Worm (Caenorhabditis elegans): ENCODE measurements around the gene srh-113.

DNA sequence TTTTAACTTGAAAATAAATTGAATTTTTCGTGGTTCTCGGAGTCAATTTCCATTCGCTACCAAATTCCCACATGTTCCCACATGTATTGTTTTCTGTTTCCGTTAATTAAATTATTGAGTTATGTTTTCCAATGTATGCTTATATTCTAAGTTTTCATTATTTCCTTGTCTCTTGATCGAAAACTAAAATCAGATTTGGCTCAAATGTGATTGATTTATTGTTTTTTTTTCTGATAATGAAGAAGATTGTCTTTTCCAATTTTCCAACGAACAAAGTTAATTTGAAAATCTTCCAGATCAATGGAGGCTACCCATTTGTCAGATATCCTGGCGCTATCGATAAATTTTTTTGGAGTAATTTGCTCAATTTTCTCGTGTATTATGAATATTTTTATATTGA lies 39.1 kb upstream of the srh-113 start, which contains the start of gene srbc-25:
- TF ChIP-seq lsy-2 (tag; optimal IDR thresholded peaks at IDR 0.05) (no peak), nhr-237 (tag; optimal IDR thresholded peaks at IDR 0.05) (no peak), F13H6.1 (tag; optimal IDR thresholded peaks at IDR 0.05) (no peak), elt-1 (tag; optimal IDR thresholded peaks at IDR 0.05) (no peak)

All from whole organism, L2 larva.